Worm (Caenorhabditis elegans) whole organism, L4 larva: Measurements from ENCODE around the gene F01G4.6.

Source experiments
- D1046.2 ChIP-seq: fragments of 200-800 bp; sonication (Bioruptor generic); IDR thresholded peaks from 2 replicates; pipeline ENCODE4 v1.3.6; 2022; ENCODE audit warnings: missing genetic modification characterization, missing compliant biosample characterization
- F26F4.8 ChIP-seq: fragments of 200-800 bp; sonication (Bioruptor generic); conservative IDR thresholded peaks from 2 replicates; pipeline ENCODE4 v1.3.6; 2022; ENCODE audit warnings: missing genetic modification characterization, missing compliant biosample characterization
- F37D6.2 ChIP-seq: sonication (generic microtip); optimal IDR thresholded peaks from 2 replicates; lab custom pipeline; 2016; ENCODE audit warnings: mild to moderate bottlenecking, missing genetic modification characterization, missing compliant biosample characterization
- F49E8.2 ChIP-seq: sonication (generic microtip); optimal IDR thresholded peaks from 2 replicates; lab custom pipeline; 2016; ENCODE audit warnings: missing compliant biosample characterization, mild to moderate bottlenecking, missing genetic modification characterization, borderline replicate concordance
- Y105C5A.15 ChIP-seq: fragments of 200-800 bp; sonication (Bioruptor generic); IDR thresholded peaks from 2 replicates; pipeline ENCODE4 v1.3.6; 2022; ENCODE audit warnings: missing genetic modification characterization, missing compliant biosample characterization
- Y48G9A.11 ChIP-seq: fragments of 200-800 bp; sonication (Bioruptor generic); IDR thresholded peaks from 2 replicates; pipeline ENCODE4 v1.3.6; 2022; ENCODE audit warnings: missing genetic modification reagents, missing genetic modification characterization, missing compliant biosample characterization
- Y75B8A.6 ChIP-seq: fragments of 200-800 bp; sonication (Bioruptor generic); IDR thresholded peaks from 2 replicates; pipeline ENCODE4 v1.3.6; 2022; ENCODE audit warnings: missing genetic modification reagents, missing genetic modification characterization, missing compliant biosample characterization
- ZK337.2 ChIP-seq: fragments of 200-800 bp; sonication (Bioruptor generic); IDR thresholded peaks from 2 replicates; pipeline ENCODE4 v1.3.6; 2022; ENCODE audit warnings: missing genetic modification reagents, missing genetic modification characterization, missing compliant biosample characterization
- ZK546.5 ChIP-seq, 2 experiments: sonication (generic microtip); optimal IDR thresholded peaks; 2 replicates each; lab custom pipeline; 2017; ENCODE audit warnings: missing biosample characterization in 2 of 2, missing genetic modification characterization in 2 of 2
- aly-2 ChIP-seq: sonication (generic microtip); optimal IDR thresholded peaks from 2 replicates; lab custom pipeline; 2018; ENCODE audit warnings: missing biosample characterization, missing genetic modification characterization
- arid-1 ChIP-seq: fragments of 200-800 bp; sonication (Bioruptor generic); conservative IDR thresholded peaks from 2 replicates; pipeline ENCODE4 v1.3.6; 2022; ENCODE audit warnings: missing genetic modification reagents, missing genetic modification characterization, missing compliant biosample characterization
- ceh-28 ChIP-seq: fragments of 150-350 bp; optimal IDR thresholded peaks from 2 replicates; lab custom pipeline; 2014; ENCODE audit warnings: missing biosample characterization, missing genetic modification reagents, missing genetic modification characterization
- ces-1 ChIP-seq: fragments of 150-350 bp; sonication (generic microtip); optimal IDR thresholded peaks from 4 replicates; lab custom pipeline; 2014; ENCODE audit warnings: missing biosample characterization, missing genetic modification reagents, missing genetic modification characterization
- ctbp-1 ChIP-seq: fragments of 200-800 bp; sonication (Bioruptor generic); IDR thresholded peaks from 2 replicates; pipeline ENCODE4 v1.3.6; 2022; ENCODE audit warnings: missing genetic modification reagents, missing genetic modification characterization, missing compliant biosample characterization
- daf-12 ChIP-seq: fragments of 150-350 bp; optimal IDR thresholded peaks from 2 replicates; lab custom pipeline; 2014; ENCODE audit warnings: missing biosample characterization, missing genetic modification reagents, missing genetic modification characterization
- daf-8 ChIP-seq: fragments of 200-800 bp; sonication (Bioruptor generic); IDR thresholded peaks from 2 replicates; pipeline ENCODE4 v1.3.6; 2022; ENCODE audit warnings: missing genetic modification characterization, missing compliant biosample characterization
- dmd-9 ChIP-seq: fragments of 200-800 bp; sonication (Bioruptor generic); IDR thresholded peaks from 2 replicates; pipeline ENCODE4 v1.3.6; 2022; ENCODE audit warnings: missing genetic modification reagents, missing genetic modification characterization, missing compliant biosample characterization
- duxl-1 ChIP-seq: sonication (generic microtip); optimal IDR thresholded peaks from 2 replicates; lab custom pipeline; 2016; ENCODE audit warnings: mild to moderate bottlenecking, missing genetic modification characterization, moderate library complexity, missing compliant biosample characterization; ENCODE audit not compliant: poor library complexity
- dve-1 ChIP-seq: sonication (generic microtip); optimal IDR thresholded peaks from 2 replicates; lab custom pipeline; 2017; ENCODE audit warnings: antibody characterized with exemption, mild to moderate bottlenecking, missing genetic modification characterization, missing compliant biosample characterization; ENCODE audit not compliant: insufficient read depth
- egl-43 ChIP-seq: fragments of 200-800 bp; sonication (Bioruptor generic); IDR thresholded peaks from 2 replicates; pipeline ENCODE4 v1.3.6; 2022; ENCODE audit warnings: missing genetic modification reagents, missing genetic modification characterization, missing compliant biosample characterization
- fos-1 ChIP-seq: fragments of 150-350 bp; optimal IDR thresholded peaks from 2 replicates; lab custom pipeline; 2014; ENCODE audit warnings: missing biosample characterization, missing genetic modification characterization
- hlh-11 ChIP-seq: fragments of 200-800 bp; sonication (Bioruptor generic); optimal IDR thresholded peaks from 2 replicates; lab custom pipeline; 2018; ENCODE audit warnings: mild to moderate bottlenecking, missing genetic modification characterization, missing compliant biosample characterization
- hmg-1.1 ChIP-seq: fragments of 200-800 bp; sonication (Bioruptor generic); IDR thresholded peaks from 2 replicates; pipeline ENCODE4 v1.3.6; 2022; ENCODE audit warnings: missing genetic modification reagents, missing genetic modification characterization, missing compliant biosample characterization
- jun-1 ChIP-seq: fragments of 150-350 bp; optimal IDR thresholded peaks from 2 replicates; lab custom pipeline; 2014; ENCODE audit warnings: missing biosample characterization, missing genetic modification reagents, missing genetic modification characterization
- lim-7 ChIP-seq: fragments of 200-800 bp; sonication (Bioruptor generic); IDR thresholded peaks from 2 replicates; pipeline ENCODE4 v1.3.6; 2022; ENCODE audit warnings: missing genetic modification characterization, missing compliant biosample characterization
- lin-15B ChIP-seq: fragments of 150-350 bp; sonication (generic microtip); optimal IDR thresholded peaks from 3 replicates; lab custom pipeline; 2014; ENCODE audit warnings: missing biosample characterization, missing genetic modification characterization
- lin-29 ChIP-seq: fragments of 200-800 bp; sonication (Bioruptor generic); IDR thresholded peaks from 2 replicates; pipeline ENCODE4 v1.3.6; 2022; ENCODE audit warnings: missing genetic modification reagents, missing genetic modification characterization, missing compliant biosample characterization
- lin-39 ChIP-seq: fragments of 150-350 bp; optimal IDR thresholded peaks from 2 replicates; lab custom pipeline; 2014; ENCODE audit warnings: missing biosample characterization, missing genetic modification reagents, missing genetic modification characterization
- lsy-2 ChIP-seq, 2 experiments: fragments of 150-350 bp in 1 of 2; sonication (generic microtip) in 1 of 2; optimal IDR thresholded peaks; 2 replicates each; lab custom pipeline; 2014 to 2017; ENCODE audit warnings: missing biosample characterization in 2 of 2, missing genetic modification characterization in 2 of 2
- madf-9 ChIP-seq: fragments of 200-800 bp; sonication (Bioruptor generic); conservative IDR thresholded peaks from 2 replicates; pipeline ENCODE4 v1.3.6; 2022; ENCODE audit warnings: missing genetic modification reagents, missing genetic modification characterization, missing compliant biosample characterization
- mep-1 ChIP-seq: fragments of 150-350 bp; sonication (generic microtip); optimal IDR thresholded peaks from 3 replicates; lab custom pipeline; 2014; ENCODE audit warnings: missing biosample characterization, missing genetic modification characterization
- mes-2 ChIP-seq: sonication (generic microtip); optimal IDR thresholded peaks from 2 replicates; lab custom pipeline; 2016; ENCODE audit warnings: missing genotype, mild to moderate bottlenecking, missing genetic modification characterization, missing compliant biosample characterization; ENCODE audit not compliant: poor library complexity, severe bottlenecking
- mxl-2 ChIP-seq: fragments of 200-800 bp; sonication (Bioruptor generic); conservative IDR thresholded peaks from 2 replicates; pipeline ENCODE4 v1.3.6; 2022; ENCODE audit warnings: missing genetic modification reagents, missing genetic modification characterization, missing compliant biosample characterization
- nhr-237 ChIP-seq: sonication (generic microtip); optimal IDR thresholded peaks from 2 replicates; lab custom pipeline; 2017; ENCODE audit warnings: missing biosample characterization, missing genetic modification characterization
- nhr-28 ChIP-seq: fragments of 150-350 bp; optimal IDR thresholded peaks from 2 replicates; lab custom pipeline; 2014; ENCODE audit warnings: missing biosample characterization, missing genetic modification characterization
- nhr-42 ChIP-seq: fragments of 200-800 bp; sonication (Bioruptor generic); IDR thresholded peaks from 2 replicates; pipeline ENCODE4 v1.3.6; 2022; ENCODE audit warnings: missing genetic modification characterization, missing compliant biosample characterization
- nhr-48 ChIP-seq: sonication (generic microtip); optimal IDR thresholded peaks from 2 replicates; lab custom pipeline; 2016; ENCODE audit warnings: mild to moderate bottlenecking, missing genetic modification characterization, missing compliant biosample characterization
- nhr-76 ChIP-seq: fragments of 150-350 bp; optimal IDR thresholded peaks from 2 replicates; lab custom pipeline; 2014; ENCODE audit warnings: missing biosample characterization, missing genetic modification characterization
- pha-4 ChIP-seq, 2 experiments: fragments of 150-350 bp in 1 of 2; fragments of 200-800 bp in 1 of 2; sonication (Bioruptor generic) in 1 of 2; IDR thresholded peaks in 1 of 2; optimal IDR thresholded peaks in 1 of 2; 2 replicates each; pipeline versions ENCODE4 v1.3.6 to Lab custom; 2014 to 2022; ENCODE audit warnings: missing genetic modification characterization in 2 of 2, missing genetic modification reagents in 2 of 2, missing biosample characterization in 1 of 2, missing compliant biosample characterization in 1 of 2
- php-3 ChIP-seq: fragments of 200-800 bp; sonication (Bioruptor generic); IDR thresholded peaks from 2 replicates; pipeline ENCODE4 v1.3.6; 2022; ENCODE audit warnings: missing genetic modification reagents, missing genetic modification characterization, missing compliant biosample characterization
- saeg-2 ChIP-seq: fragments of 200-800 bp; sonication (Bioruptor generic); IDR thresholded peaks from 2 replicates; pipeline ENCODE4 v1.3.6; 2022; ENCODE audit warnings: missing genetic modification reagents, missing genetic modification characterization, missing compliant biosample characterization
- sdz-12 ChIP-seq: fragments of 200-800 bp; sonication (Bioruptor generic); optimal IDR thresholded peaks from 2 replicates; lab custom pipeline; 2018; ENCODE audit warnings: mild to moderate bottlenecking, missing genetic modification characterization, missing compliant biosample characterization
- snpc-1.2 ChIP-seq: fragments of 200-800 bp; sonication (Bioruptor generic); IDR thresholded peaks from 2 replicates; pipeline ENCODE4 v1.3.6; 2022; ENCODE audit warnings: missing genetic modification reagents, missing genetic modification characterization, missing compliant biosample characterization
- unc-39 ChIP-seq: sonication (generic microtip); optimal IDR thresholded peaks from 2 replicates; lab custom pipeline; 2017; ENCODE audit warnings: missing biosample characterization, missing genetic modification characterization
- zfp-3 ChIP-seq: fragments of 200-800 bp; sonication (Bioruptor generic); conservative IDR thresholded peaks from 2 replicates; pipeline ENCODE4 v1.3.6; 2022; ENCODE audit warnings: missing genetic modification reagents, missing genetic modification characterization, missing compliant biosample characterization
- zip-2 ChIP-seq: fragments of 150-350 bp; optimal IDR thresholded peaks from 2 replicates; lab custom pipeline; 2014; ENCODE audit warnings: missing biosample characterization, missing genetic modification characterization

The F01G4.6 gene

DNA sequence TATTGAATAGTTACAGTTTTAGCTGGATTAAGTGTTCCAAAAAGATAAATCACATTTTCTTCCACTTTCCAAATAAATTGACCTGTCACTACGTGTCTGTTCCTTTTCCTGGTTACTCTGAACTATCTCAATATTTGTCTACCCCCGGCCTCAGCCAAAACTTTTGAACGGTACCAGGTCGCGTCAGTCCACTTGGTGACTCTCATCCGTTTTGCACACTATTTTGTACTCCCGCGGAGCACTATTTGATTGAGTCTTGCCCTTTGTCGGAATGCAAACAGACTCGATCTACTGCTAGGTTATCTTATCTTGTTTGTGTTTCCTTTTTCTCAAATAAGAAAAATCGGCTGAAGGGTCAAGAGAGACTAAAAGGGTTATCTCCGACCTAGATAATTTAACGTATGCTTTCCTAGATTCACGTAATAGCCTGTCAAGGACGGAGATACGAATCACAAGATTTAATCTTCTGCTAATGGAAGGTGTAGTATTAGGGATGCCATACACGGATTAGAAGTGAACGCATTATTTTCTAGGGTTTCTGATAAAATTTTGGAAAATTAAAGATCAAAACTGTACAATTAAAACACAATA lies 29.2 kb downstream of the F01G4.6 start:
- TF ChIP-seq nhr-28 (tag; lab: Kevin White, UChicago) (peak; percentile 17), zip-2 (no peak), php-3 (GFP tag; lab: Robert Waterston, UW) (no peak)

ce11 chrIV:11118837-11119491 lies 30.3 kb downstream of the F01G4.6 start, which contains the start of the genes imp-2 and enpl-1:
Gene imp-2, minus strand, starts transcription at chrIV:11118887.
Gene enpl-1, plus strand, starts transcription at chrIV:11119298.
- TF ChIP-seq unc-39 (tag; lab: Kevin White, UChicago) (no peak), hlh-11 (tag; lab: Kevin White, UChicago) (peak; percentile 96), lin-39 (tag; lab: Kevin White, UChicago) (no peak), F49E8.2 (tag; lab: Kevin White, UChicago) (no peak), sdz-12 (no peak), madf-9 (GFP tag; lab: Robert Waterston, UW) (0 out of 2 replicates have a peak, but pooled peaks have one; percentile 9), zfp-3 (GFP tag; lab: Robert Waterston, UW) (0 out of 2 replicates have a peak, but pooled peaks have one; percentile 13), ceh-28 (tag; lab: Kevin White, UChicago) (no peak), lsy-2 (tag; optimal IDR thresholded peaks at IDR 0.05; lab: Kevin White, UChicago) (peak; percentile 85 to 96), fos-1 (no peak), saeg-2 (GFP tag; lab: Robert Waterston, UW) (peak; percentile 78), pha-4 (GFP tag; IDR thresholded peaks at IDR 0.05; lab: Robert Waterston, UW) (peak; percentile 89), pha-4 (tag; optimal IDR thresholded peaks at IDR 0.05; lab: Kevin White, UChicago) (peak; percentile 33), nhr-42 (GFP tag; lab: Robert Waterston, UW) (peak; percentile 58; the same call in 1 of the 2 replicates), mep-1 (tag; lab: Kevin White, UChicago) (peak; percentile 96), duxl-1 (tag; lab: Kevin White, UChicago) (peak; percentile 53), ZK546.5 (tag; optimal IDR thresholded peaks at IDR 0.05; lab: Kevin White, UChicago) (peak in 1 of 2 experiments; percentile 44), lim-7 (peak; percentile 17; the same call in 1 of the 2 replicates), lin-15B (tag; lab: Kevin White, UChicago) (no peak), nhr-28 (tag; lab: Kevin White, UChicago) (peak; percentile 73), daf-12 (tag; lab: Kevin White, UChicago) (no peak), nhr-237 (tag; lab: Kevin White, UChicago) (no peak), ces-1 (GFP tag; lab: Kevin White, UChicago) (no peak), mxl-2 (no peak), F37D6.2 (tag; lab: Kevin White, UChicago) (peak; percentile 63), ctbp-1 (GFP tag; lab: Robert Waterston, UW) (peak; percentile 82), daf-8 (GFP tag; lab: Robert Waterston, UW) (no peak), dve-1 (tag; lab: Kevin White, UChicago) (peak; percentile 93), Y48G9A.11 (no peak), Y75B8A.6 (GFP tag; lab: Robert Waterston, UW) (no peak), mes-2 (tag; lab: Kevin White, UChicago) (peak; percentile 83), ZK337.2 (GFP tag; lab: Robert Waterston, UW) (no peak), arid-1 (GFP tag; lab: Robert Waterston, UW) (peak; percentile 71), snpc-1.2 (GFP tag; lab: Robert Waterston, UW) (no peak), jun-1 (peak; percentile 71), hmg-1.1 (GFP tag; lab: Robert Waterston, UW) (peak; percentile 91), lin-29 (peak; percentile 52; the same call in 1 of the 2 replicates), dmd-9 (GFP tag; lab: Robert Waterston, UW) (peak; percentile 55; the same call in 1 of the 2 replicates), F26F4.8 (no peak), nhr-76 (tag; lab: Kevin White, UChicago) (no peak), nhr-48 (tag; lab: Kevin White, UChicago) (peak; percentile 62), Y105C5A.15 (no peak), egl-43 (GFP tag; lab: Robert Waterston, UW) (peak; percentile 86), aly-2 (tag; lab: Kevin White, UChicago) (no peak), D1046.2 (no peak)
